Worm (Caenorhabditis elegans) whole organism, early embryonic: ENCODE results near the gene Y43B11AR.1.

ENCODE experiments used
- B0310.2 ChIP-seq: sonication (generic microtip); optimal IDR thresholded peaks from 2 replicates; lab custom pipeline; 2016; ENCODE audit warnings: mild to moderate bottlenecking, missing genetic modification characterization, missing compliant biosample characterization
- F13C5.2 ChIP-seq: sonication (generic microtip); optimal IDR thresholded peaks from 2 replicates; lab custom pipeline; 2017; ENCODE audit warnings: mild to moderate bottlenecking, missing genetic modification characterization, inconsistent platforms, missing compliant biosample characterization
- aly-1 ChIP-seq: sonication (generic microtip); optimal IDR thresholded peaks from 2 replicates; lab custom pipeline; 2016; ENCODE audit warnings: missing genetic modification characterization, missing compliant biosample characterization
- ama-1 ChIP-seq: fragments of 150-350 bp; optimal IDR thresholded peaks from 2 replicates; lab custom pipeline; 2014
- ceh-13 ChIP-seq: fragments of 200-800 bp; sonication (Bioruptor generic); optimal IDR thresholded peaks from 2 replicates; lab custom pipeline; 2018; ENCODE audit warnings: mild to moderate bottlenecking, missing genetic modification characterization, missing compliant biosample characterization
- ceh-36 ChIP-seq: sonication (generic microtip); optimal IDR thresholded peaks from 2 replicates; lab custom pipeline; 2016; ENCODE audit warnings: missing genetic modification characterization, inconsistent platforms, missing compliant biosample characterization
- ets-7 ChIP-seq: sonication (generic microtip); optimal IDR thresholded peaks from 2 replicates; lab custom pipeline; 2016; ENCODE audit warnings: missing genotype, missing genetic modification characterization, missing compliant biosample characterization
- flt-1 ChIP-seq: fragments of 200-800 bp; sonication (Bioruptor generic); IDR thresholded peaks from 2 replicates; pipeline ENCODE4 v1.3.6; 2022; ENCODE audit warnings: missing genetic modification characterization, missing compliant biosample characterization
- hmbx-1 ChIP-seq: sonication (generic microtip); optimal IDR thresholded peaks from 2 replicates; lab custom pipeline; 2016; ENCODE audit warnings: mild to moderate bottlenecking, missing genetic modification characterization, missing compliant biosample characterization
- hmg-4 ChIP-seq: fragments of 200-800 bp; sonication (Bioruptor generic); optimal IDR thresholded peaks from 2 replicates; lab custom pipeline; 2018; ENCODE audit warnings: mild to moderate bottlenecking, missing genetic modification characterization, missing compliant biosample characterization
- hnd-1 ChIP-seq: sonication (generic microtip); optimal IDR thresholded peaks from 2 replicates; lab custom pipeline; 2016; ENCODE audit warnings: missing genetic modification characterization, missing compliant biosample characterization
- pes-1 ChIP-seq: fragments of 200-800 bp; sonication (Bioruptor generic); IDR thresholded peaks from 2 replicates; pipeline ENCODE4 v1.3.6; 2022; ENCODE audit warnings: missing genetic modification reagents, missing genetic modification characterization, missing compliant biosample characterization
- scrt-1 ChIP-seq: fragments of 200-800 bp; sonication (Bioruptor generic); IDR thresholded peaks from 2 replicates; pipeline ENCODE4 v1.3.6; 2022; ENCODE audit warnings: missing genetic modification characterization, missing compliant biosample characterization
- sea-1 ChIP-seq: fragments of 200-800 bp; sonication (Bioruptor generic); conservative IDR thresholded peaks from 2 replicates; pipeline ENCODE4 v1.3.6; 2022; ENCODE audit warnings: missing genetic modification characterization, missing compliant biosample characterization
- tbx-11 ChIP-seq: fragments of 200-800 bp; sonication (Bioruptor generic); IDR thresholded peaks from 2 replicates; pipeline ENCODE4 v1.3.6; 2022; ENCODE audit warnings: missing genetic modification characterization, missing compliant biosample characterization
- tbx-37 ChIP-seq: fragments of 200-800 bp; sonication (Bioruptor generic); conservative IDR thresholded peaks from 2 replicates; pipeline ENCODE4 v1.3.6; 2022; ENCODE audit warnings: missing genetic modification reagents, missing genetic modification characterization, missing compliant biosample characterization
- tra-4 ChIP-seq: sonication (generic microtip); optimal IDR thresholded peaks from 2 replicates; lab custom pipeline; 2017; ENCODE audit warnings: missing genetic modification characterization, missing compliant biosample characterization

Y43B11AR.1 gene

ce11 chrIV:7111354-7111753, 30.0 kb downstream of the Y43B11AR.1 start, which contains the start of the genes ZC477.7 and ssq-3:
TSS of gene ZC477.7 (minus strand) at chrIV:7111454.
TSS of gene ssq-3 (plus strand) at chrIV:7111604.
- TF ChIP-seq scrt-1 (no peak), hmbx-1 (no peak), B0310.2 (no peak), pes-1 (GFP tag; lab: Robert Waterston, UW) (no peak), hnd-1 (tag; lab: Kevin White, UChicago) (no peak), ceh-13 (GFP tag; lab: Kevin White, UChicago) (no peak), ets-7 (tag; lab: Kevin White, UChicago) (no peak), F13C5.2 (no peak), flt-1 (GFP tag; lab: Robert Waterston, UW) (no peak), sea-1 (GFP tag; lab: Robert Waterston, UW) (no peak), ceh-36 (no peak)

ce11 chrIV:7114599-7114998, 33.3 kb downstream of the Y43B11AR.1 start, which contains the start of gene nas-8:
TSS of gene nas-8 (plus strand) at chrIV:7114899.
- TF ChIP-seq scrt-1 = no peak
- TF ChIP-seq tbx-37 (GFP tag; lab: Robert Waterston, UW) = no peak
- TF ChIP-seq hmg-4 (GFP tag; lab: Kevin White, UChicago) = no peak
- no peak for TF ChIP-seq pes-1 (GFP tag; lab: Robert Waterston, UW)
- TF ChIP-seq sea-1 (GFP tag; lab: Robert Waterston, UW) = no peak
- no peak for TF ChIP-seq F13C5.2
- TF ChIP-seq flt-1 (GFP tag; lab: Robert Waterston, UW) = no peak
- TF ChIP-seq ama-1 (lab: Kevin White, UChicago) = no peak
- no peak for TF ChIP-seq tra-4
- no peak for TF ChIP-seq ceh-13 (GFP tag; lab: Kevin White, UChicago)
- no peak for TF ChIP-seq ceh-36
- no peak for TF ChIP-seq hmbx-1
- no peak for TF ChIP-seq aly-1 (tag; lab: Kevin White, UChicago)
- no peak for TF ChIP-seq hnd-1 (tag; lab: Kevin White, UChicago)
- TF ChIP-seq tbx-11 (GFP tag; lab: Robert Waterston, UW) = no peak
- no peak for TF ChIP-seq ets-7 (tag; lab: Kevin White, UChicago)
- no peak for TF ChIP-seq B0310.2

ce11 chrIV:7121313-7122055, 40.2 kb downstream of the Y43B11AR.1 start, which contains the start of the genes C34D4.10 and str-48:
TSS of gene C34D4.10 (minus strand) at chrIV:7121413.
TSS of gene str-48 (plus strand) at chrIV:7122005.
- TF ChIP-seq tbx-11 (GFP tag; lab: Robert Waterston, UW) (no peak), hnd-1 (tag; lab: Kevin White, UChicago) (no peak), tra-4 (no peak), B0310.2 (no peak), ceh-36 (no peak), ama-1 (lab: Kevin White, UChicago) (no peak), sea-1 (GFP tag; lab: Robert Waterston, UW) (no peak), tbx-37 (GFP tag; lab: Robert Waterston, UW) (no peak), hmg-4 (GFP tag; lab: Kevin White, UChicago) (no peak), F13C5.2 (no peak), ceh-13 (GFP tag; lab: Kevin White, UChicago) (no peak), aly-1 (tag; lab: Kevin White, UChicago) (no peak), pes-1 (GFP tag; lab: Robert Waterston, UW) (no peak), ets-7 (tag; lab: Kevin White, UChicago) (no peak)

- TF ChIP-seq ceh-13 (GFP tag; lab: Kevin White, UChicago) = no peak
- no peak for TF ChIP-seq sea-1 (GFP tag; lab: Robert Waterston, UW)
- TF ChIP-seq tbx-11 (GFP tag; lab: Robert Waterston, UW) = no peak
- TF ChIP-seq ama-1 (lab: Kevin White, UChicago) = no peak
- TF ChIP-seq hmg-4 (GFP tag; lab: Kevin White, UChicago) = no peak
- TF ChIP-seq pes-1 (GFP tag; lab: Robert Waterston, UW) = no peak
These were observed 50.5 kb downstream of the Y43B11AR.1 start, which contains the start of gene grsp-3 for ce11 chrIV:7131780-7132179. TSS of gene grsp-3 (minus strand) at chrIV:7131928.
